Fruit fly (Drosophila melanogaster) whole organism, embryonic: Measurements from ENCODE around the gene Naxd.

Experiments
- ATbp ChIP-seq: fragments of 200-800 bp; sonication (Bioruptor generic); optimal IDR thresholded peaks from 2 replicates; lab custom pipeline; 2017; ENCODE audit warnings: missing biosample characterization, mild to moderate bottlenecking, missing genetic modification characterization, missing genetic modification reagents
- B-H2 ChIP-seq: fragments of 200-800 bp; sonication (Bioruptor generic); optimal IDR thresholded peaks from 2 replicates; lab custom pipeline; 2018; ENCODE audit warnings: missing biosample characterization, mild to moderate bottlenecking, missing genetic modification characterization
- CG10654 ChIP-seq: fragments of 200-800 bp; sonication (Bioruptor generic); optimal IDR thresholded peaks from 2 replicates; lab custom pipeline; 2016; ENCODE audit warnings: missing biosample characterization, missing genetic modification characterization
- CG10979 ChIP-seq: fragments of 200-800 bp; sonication (Bioruptor generic); optimal IDR thresholded peaks from 2 replicates; lab custom pipeline; 2018; ENCODE audit warnings: missing biosample characterization, mild to moderate bottlenecking, missing genetic modification characterization, moderate library complexity
- CG11247 ChIP-seq: fragments of 200-800 bp; sonication (Bioruptor generic); IDR thresholded peaks from 2 replicates; pipeline ENCODE4 v1.3.6; 2022; ENCODE audit warnings: missing biosample characterization, missing genetic modification characterization
- CG1233 ChIP-seq: fragments of 200-800 bp; sonication (Bioruptor generic); optimal IDR thresholded peaks from 4 replicates; lab custom pipeline; 2018; ENCODE audit warnings: missing biosample characterization, mild to moderate bottlenecking, missing genetic modification characterization
- CG12942 ChIP-seq: fragments of 200-800 bp; sonication (Bioruptor generic); optimal IDR thresholded peaks from 3 replicates; lab custom pipeline; 2016; ENCODE audit warnings: missing biosample characterization, missing genetic modification characterization
- CG15269 ChIP-seq: fragments of 200-800 bp; sonication (Bioruptor generic); optimal IDR thresholded peaks from 2 replicates; lab custom pipeline; 2018; ENCODE audit warnings: missing biosample characterization, mild to moderate bottlenecking, missing genetic modification characterization, moderate library complexity
- CG15479 ChIP-seq: fragments of 200-800 bp; sonication (Bioruptor generic); optimal IDR thresholded peaks from 3 replicates; lab custom pipeline; 2019; ENCODE audit warnings: missing biosample characterization, mild to moderate bottlenecking, missing genetic modification characterization, moderate library complexity
- CG17612 ChIP-seq: fragments of 200-800 bp; sonication (Bioruptor generic); IDR thresholded peaks from 2 replicates; pipeline ENCODE4 v1.3.6; 2022; ENCODE audit warnings: missing biosample characterization, missing genetic modification characterization
- CG31224 ChIP-seq: fragments of 200-800 bp; sonication (Bioruptor generic); IDR thresholded peaks from 2 replicates; pipeline ENCODE4 v1.3.6; 2022; ENCODE audit warnings: missing biosample characterization, missing genetic modification characterization
- CG33557 ChIP-seq: fragments of 200-800 bp; sonication (Bioruptor generic); optimal IDR thresholded peaks from 2 replicates; lab custom pipeline; 2019; ENCODE audit warnings: missing biosample characterization, mild to moderate bottlenecking, missing genetic modification characterization, moderate library complexity
- CG4360 ChIP-seq: fragments of 200-800 bp; sonication (Bioruptor generic); IDR thresholded peaks from 2 replicates; pipeline ENCODE4 v1.3.6; 2022; ENCODE audit warnings: missing biosample characterization, missing genetic modification characterization
- CG6654 ChIP-seq: fragments of 200-800 bp; sonication (Bioruptor generic); optimal IDR thresholded peaks from 2 replicates; lab custom pipeline; 2017; ENCODE audit warnings: missing biosample characterization, mild to moderate bottlenecking, missing genetic modification characterization
- CG7372 ChIP-seq: fragments of 200-800 bp; sonication (Bioruptor generic); IDR thresholded peaks from 2 replicates; pipeline ENCODE4 v1.3.6; 2022; ENCODE audit warnings: missing biosample characterization, missing genetic modification characterization
- CG7745 ChIP-seq: fragments of 200-800 bp; sonication (Bioruptor generic); optimal IDR thresholded peaks from 2 replicates; lab custom pipeline; 2018; ENCODE audit warnings: missing biosample characterization, mild to moderate bottlenecking, missing genetic modification characterization, moderate library complexity
- Camta ChIP-seq: fragments of 200-800 bp; sonication (Bioruptor generic); optimal IDR thresholded peaks from 2 replicates; lab custom pipeline; 2016; ENCODE audit warnings: missing biosample characterization, missing genetic modification characterization
- Dp ChIP-seq: fragments of 200-800 bp; sonication (Bioruptor generic); optimal IDR thresholded peaks from 2 replicates; lab custom pipeline; 2018; ENCODE audit warnings: missing biosample characterization, mild to moderate bottlenecking, missing genetic modification characterization, moderate library complexity
- HHEX ChIP-seq: fragments of 200-800 bp; sonication (Bioruptor generic); optimal IDR thresholded peaks from 3 replicates; lab custom pipeline; 2017; ENCODE audit warnings: missing biosample characterization, mild to moderate bottlenecking, missing genetic modification characterization, missing genetic modification reagents
- HLHmδ ChIP-seq: fragments of 200-800 bp; sonication (Bioruptor generic); optimal IDR thresholded peaks from 2 replicates; lab custom pipeline; 2018; ENCODE audit warnings: missing biosample characterization, mild to moderate bottlenecking, missing genetic modification characterization, moderate library complexity
- Hr3 ChIP-seq: fragments of 200-800 bp; sonication (Bioruptor generic); optimal IDR thresholded peaks from 3 replicates; lab custom pipeline; 2016; ENCODE audit warnings: missing biosample characterization, missing genetic modification characterization
- Hr51 ChIP-seq, 2 experiments: fragments of 200-800 bp; sonication (Bioruptor generic); optimal IDR thresholded peaks; 2 replicates in 1 of 2; 3 replicates in 1 of 2; lab custom pipeline; 2016 to 2018; ENCODE audit warnings: missing biosample characterization in 2 of 2, missing genetic modification characterization in 2 of 2, mild to moderate bottlenecking in 1 of 2, moderate library complexity in 1 of 2
- Hr78 ChIP-seq, 2 experiments: fragments of 200-800 bp in 1 of 2; fragments of >200 bp in 1 of 2; sonication (Bioruptor generic) in 1 of 2; optimal IDR thresholded peaks; 2 replicates each; lab custom pipeline; 2017 to 2019; ENCODE audit warnings: missing biosample characterization in 2 of 2, missing genetic modification characterization in 2 of 2, mild to moderate bottlenecking in 1 of 2, moderate library complexity in 1 of 2
- Lim3 ChIP-seq: fragments of 200-800 bp; sonication (Bioruptor generic); IDR thresholded peaks from 2 replicates; pipeline ENCODE4 v1.3.6; 2022; ENCODE audit warnings: missing biosample characterization, missing genetic modification characterization
- MTF-1 ChIP-seq: fragments of 200-800 bp; sonication (Bioruptor generic); optimal IDR thresholded peaks from 2 replicates; lab custom pipeline; 2018; ENCODE audit warnings: missing biosample characterization, mild to moderate bottlenecking, missing genetic modification characterization, borderline replicate concordance
- NFAT ChIP-seq: fragments of 200-800 bp; sonication (Bioruptor generic); IDR thresholded peaks from 2 replicates; pipeline ENCODE4 v1.3.6; 2022; ENCODE audit warnings: missing biosample characterization, missing genetic modification characterization
- Oli ChIP-seq: fragments of 200-800 bp; sonication (Bioruptor generic); optimal IDR thresholded peaks from 2 replicates; lab custom pipeline; 2018; ENCODE audit warnings: missing biosample characterization, mild to moderate bottlenecking, missing genetic modification characterization, moderate library complexity
- Sin3A ChIP-seq: fragments of >200 bp; optimal IDR thresholded peaks from 2 replicates; lab custom pipeline; 2018
- Sox100B ChIP-seq: fragments of 200-800 bp; sonication (Bioruptor generic); optimal IDR thresholded peaks from 3 replicates; lab custom pipeline; 2018; ENCODE audit warnings: missing biosample characterization, mild to moderate bottlenecking, missing genetic modification characterization
- ac ChIP-seq: fragments of 200-800 bp; sonication (Bioruptor generic); optimal IDR thresholded peaks from 3 replicates; lab custom pipeline; 2017; ENCODE audit warnings: missing biosample characterization, mild to moderate bottlenecking, missing genetic modification characterization
- bcd ChIP-seq: fragments of 200-800 bp; sonication (Bioruptor generic); optimal IDR thresholded peaks from 2 replicates; lab custom pipeline; 2017; ENCODE audit warnings: missing biosample characterization, mild to moderate bottlenecking, missing genetic modification characterization
- dimm ChIP-seq: fragments of 200-800 bp; sonication (Bioruptor generic); IDR thresholded peaks from 2 replicates; pipeline ENCODE4 v1.3.6; 2022; ENCODE audit warnings: missing biosample characterization, missing genetic modification characterization
- dm ChIP-seq: fragments of 200-800 bp; sonication (Bioruptor generic); optimal IDR thresholded peaks from 3 replicates; lab custom pipeline; 2016; ENCODE audit warnings: missing biosample characterization, missing genetic modification characterization
- ewg ChIP-seq: fragments of 200-800 bp; sonication (Bioruptor generic); optimal IDR thresholded peaks from 3 replicates; lab custom pipeline; 2017; ENCODE audit warnings: mild to moderate bottlenecking, missing biosample characterization, missing genetic modification reagents, missing genetic modification characterization
- fd64A ChIP-seq: fragments of 200-800 bp; sonication (Bioruptor generic); optimal IDR thresholded peaks from 3 replicates; lab custom pipeline; 2018; ENCODE audit warnings: missing biosample characterization, mild to moderate bottlenecking, missing genetic modification characterization
- ftz-f1 ChIP-seq: fragments of 200-800 bp; sonication (Bioruptor generic); optimal IDR thresholded peaks from 2 replicates; lab custom pipeline; 2016; ENCODE audit warnings: missing biosample characterization, missing genetic modification characterization
- lab ChIP-seq: fragments of 200-800 bp; sonication (Bioruptor generic); optimal IDR thresholded peaks from 3 replicates; lab custom pipeline; 2017; ENCODE audit warnings: missing biosample characterization, missing genetic modification characterization, mild to moderate bottlenecking, moderate library complexity, missing genetic modification reagents
- lilli ChIP-seq: fragments of 200-800 bp; sonication (Bioruptor generic); optimal IDR thresholded peaks from 3 replicates; lab custom pipeline; 2016; ENCODE audit warnings: missing biosample characterization, missing genetic modification characterization
- lov ChIP-seq, 2 experiments: fragments of 200-800 bp in 1 of 2; fragments of >200 bp in 1 of 2; sonication (Bioruptor generic) in 1 of 2; IDR thresholded peaks in 1 of 2; optimal IDR thresholded peaks in 1 of 2; 2 replicates in 1 of 2; 3 replicates in 1 of 2; pipeline versions ENCODE4 v1.3.6 to Lab custom; 2017 to 2022; ENCODE audit warnings: missing biosample characterization in 1 of 2, missing genetic modification characterization in 1 of 2
- nom ChIP-seq: fragments of 200-800 bp; sonication (Bioruptor generic); optimal IDR thresholded peaks from 2 replicates; lab custom pipeline; 2017; ENCODE audit warnings: missing biosample characterization, missing genetic modification characterization, mild to moderate bottlenecking, moderate library complexity, missing genetic modification reagents
- odd ChIP-seq: fragments of 200-800 bp; sonication (Bioruptor generic); optimal IDR thresholded peaks from 2 replicates; lab custom pipeline; 2017; ENCODE audit warnings: missing biosample characterization, mild to moderate bottlenecking, missing genetic modification characterization
- onecut ChIP-seq: fragments of 200-800 bp; sonication (Bioruptor generic); IDR thresholded peaks from 2 replicates; pipeline ENCODE4 v1.3.6; 2022; ENCODE audit warnings: missing biosample characterization, missing genetic modification characterization
- p53 ChIP-seq: fragments of 200-800 bp; sonication (Bioruptor generic); optimal IDR thresholded peaks from 2 replicates; lab custom pipeline; 2016; ENCODE audit warnings: missing biosample characterization, missing genetic modification characterization
- phol ChIP-seq: fragments of 200-800 bp; sonication (Bioruptor generic); optimal IDR thresholded peaks from 3 replicates; lab custom pipeline; 2018; ENCODE audit warnings: missing biosample characterization, mild to moderate bottlenecking, missing genetic modification characterization, moderate library complexity
- pnt ChIP-seq: fragments of 200-800 bp; sonication (Bioruptor generic); optimal IDR thresholded peaks from 3 replicates; lab custom pipeline; 2016; ENCODE audit warnings: missing biosample characterization, missing genetic modification characterization
- scrt ChIP-seq: fragments of 200-800 bp; sonication (Bioruptor generic); optimal IDR thresholded peaks from 2 replicates; lab custom pipeline; 2018; ENCODE audit warnings: missing biosample characterization, mild to moderate bottlenecking, missing genetic modification characterization, moderate library complexity
- sens-2 ChIP-seq: fragments of 200-800 bp; sonication (Bioruptor generic); IDR thresholded peaks from 2 replicates; pipeline ENCODE4 v1.3.6; 2022; ENCODE audit warnings: missing biosample characterization, missing genetic modification characterization
- slp2 ChIP-seq: fragments of 200-800 bp; sonication (Bioruptor generic); optimal IDR thresholded peaks from 2 replicates; lab custom pipeline; 2016; ENCODE audit warnings: missing biosample characterization, missing genetic modification characterization
- toy ChIP-seq: fragments of 200-800 bp; sonication (Bioruptor generic); IDR thresholded peaks from 2 replicates; pipeline ENCODE4 v1.3.6; 2022; ENCODE audit warnings: missing biosample characterization, missing genetic modification characterization
- tup ChIP-seq: fragments of 200-800 bp; sonication (Bioruptor generic); optimal IDR thresholded peaks from 2 replicates; lab custom pipeline; 2016; ENCODE audit warnings: missing biosample characterization, mild to moderate bottlenecking, missing genetic modification characterization, moderate library complexity

Naxd gene

DNA sequence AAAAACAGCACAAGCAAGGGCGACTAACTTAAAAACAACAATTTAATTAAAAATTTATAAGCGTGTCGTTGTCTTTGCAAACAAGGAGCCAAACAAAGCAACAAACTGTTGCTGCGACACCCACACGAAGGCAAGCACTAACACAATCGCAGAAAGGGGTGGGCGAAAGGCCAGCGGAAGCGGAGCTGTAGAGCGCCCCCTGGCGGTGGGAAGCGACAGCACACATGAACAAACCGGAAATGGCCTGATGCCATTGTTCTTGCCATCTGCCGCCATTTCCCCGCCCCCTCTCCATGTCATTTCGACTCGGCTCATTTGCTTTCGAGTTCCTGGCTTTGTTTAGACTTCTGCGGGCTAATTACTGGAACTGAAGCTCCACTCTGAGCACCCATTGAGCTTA is 35.1 kb upstream of the Naxd start (continued):
- TF ChIP-seq Sox100B (GFP tag; lab: Kevin White, UChicago) (peak; percentile 13), dm (GFP tag; lab: Kevin White, UChicago) (no peak), Sin3A (lab: Kevin White, UChicago) (no peak), ac (peak; percentile 24), onecut (peak; percentile 74), bcd (GFP tag; lab: Kevin White, UChicago) (peak; percentile 44), CG11247 (peak; percentile 45; the same call in 1 of the 2 replicates), dimm (no peak), CG12942 (GFP tag; lab: Kevin White, UChicago) (no peak), pnt (GFP tag; lab: Kevin White, UChicago) (no peak), Lim3 (GFP tag; lab: Robert Waterston, UW) (no peak), ATbp (peak; percentile 58), Hr3 (GFP tag; lab: Kevin White, UChicago) (no peak), CG15479 (GFP tag; lab: Kevin White, UChicago) (no peak), NFAT (no peak), odd (GFP tag; lab: Kevin White, UChicago) (peak; percentile 55), Hr78 (GFP tag; optimal IDR thresholded peaks at IDR 0.05; lab: Kevin White, UChicago) (no peak), CG31224 (GFP tag; lab: Robert Waterston, UW) (0 out of 2 replicates have a peak, but pooled peaks have one; percentile 8), p53 (GFP tag; lab: Kevin White, UChicago) (no peak), MTF-1 (GFP tag; lab: Kevin White, UChicago) (peak; percentile 52), CG7745 (tag; lab: Kevin White, UChicago) (no peak), CG10654 (no peak), Dp (no peak), CG10979 (tag; lab: Kevin White, UChicago) (no peak), ftz-f1 (GFP tag; lab: Kevin White, UChicago) (no peak), Hr51 (GFP tag; optimal IDR thresholded peaks at IDR 0.05; lab: Kevin White, UChicago) (peak in 1 of 2 experiments; percentile 15), CG4360 (no peak), CG1233 (peak; percentile 65), lilli (GFP tag; lab: Kevin White, UChicago) (no peak), toy (GFP tag; lab: Robert Waterston, UW) (peak; percentile 34; the same call in 1 of the 2 replicates), HLHmδ (peak; percentile 19), B-H2 (GFP tag; lab: Kevin White, UChicago) (no peak), scrt (GFP tag; lab: Kevin White, UChicago) (peak; percentile 68), CG15269 (tag; lab: Kevin White, UChicago) (peak; percentile 17), Camta (GFP tag; lab: Kevin White, UChicago) (no peak), fd64A (GFP tag; lab: Kevin White, UChicago) (no peak), lab (GFP tag; lab: Kevin White, UChicago) (peak; percentile 77), ewg (GFP tag; lab: Kevin White, UChicago) (peak; percentile 13), CG7372 (GFP tag; lab: Robert Waterston, UW) (no peak), CG6654 (GFP tag; lab: Kevin White, UChicago) (no peak), sens-2 (GFP tag; lab: Robert Waterston, UW) (peak; percentile 51; the same call in 1 of the 2 replicates), phol (tag; lab: Kevin White, UChicago) (peak; percentile 69), CG17612 (GFP tag; lab: Robert Waterston, UW) (no peak), nom (GFP tag; lab: Kevin White, UChicago) (no peak), Oli (tag; lab: Kevin White, UChicago) (no peak), CG33557 (no peak), lov (optimal IDR thresholded peaks at IDR 0.05; lab: Kevin White, UChicago) (no peak), lov (GFP tag; IDR thresholded peaks at IDR 0.05; lab: Robert Waterston, UW) (peak; percentile 58; the same call in 1 of the 3 replicates), slp2 (GFP tag; lab: Kevin White, UChicago) (no peak), HHEX (GFP tag; lab: Kevin White, UChicago) (peak; percentile 42), tup (GFP tag; lab: Kevin White, UChicago) (no peak)
